Fruit fly (Drosophila melanogaster) whole organism, embryonic: ENCODE measurements around the gene pigs.
A peak's percentile ranks its signal among the peaks of the same experiment; 100 is the strongest.

ENCODE experiments used
- CG10366 ChIP-seq: fragments of 200-800 bp; sonication (Bioruptor generic); IDR thresholded peaks from 2 replicates; pipeline ENCODE4 v1.3.6; 2022; ENCODE audit warnings: missing biosample characterization, missing genetic modification characterization
- CG11456 ChIP-seq: fragments of 200-800 bp; sonication (Bioruptor generic); IDR thresholded peaks from 3 replicates; pipeline ENCODE4 v1.3.6; 2022; ENCODE audit warnings: missing biosample characterization, missing genetic modification characterization
- CG11723 ChIP-seq: fragments of 200-800 bp; sonication (Bioruptor generic); optimal IDR thresholded peaks from 2 replicates; lab custom pipeline; 2017; ENCODE audit warnings: missing biosample characterization, mild to moderate bottlenecking, missing genetic modification characterization
- CG12942 ChIP-seq: fragments of 200-800 bp; sonication (Bioruptor generic); optimal IDR thresholded peaks from 3 replicates; lab custom pipeline; 2016; ENCODE audit warnings: missing biosample characterization, missing genetic modification characterization
- CG14050 ChIP-seq: fragments of 200-800 bp; sonication (Bioruptor generic); IDR thresholded peaks from 3 replicates; pipeline ENCODE4 v1.3.6; 2022; ENCODE audit warnings: missing biosample characterization, missing genetic modification characterization
- CG17359 ChIP-seq: fragments of 200-800 bp; sonication (Bioruptor generic); optimal IDR thresholded peaks from 3 replicates; lab custom pipeline; 2018; ENCODE audit warnings: missing biosample characterization, mild to moderate bottlenecking, missing genetic modification characterization, moderate library complexity
- CG17361 ChIP-seq: fragments of 200-800 bp; sonication (Bioruptor generic); IDR thresholded peaks from 3 replicates; pipeline ENCODE4 v1.3.6; 2022; ENCODE audit warnings: missing biosample characterization, missing genetic modification characterization
- CG17802 ChIP-seq: fragments of 200-800 bp; sonication (Bioruptor generic); optimal IDR thresholded peaks from 2 replicates; lab custom pipeline; 2018; ENCODE audit warnings: missing biosample characterization, mild to moderate bottlenecking, missing genetic modification characterization, moderate library complexity
- CG18262 ChIP-seq: fragments of 200-800 bp; optimal IDR thresholded peaks from 3 replicates; lab custom pipeline; 2019; ENCODE audit warnings: missing biosample characterization, mild to moderate bottlenecking, missing genetic modification characterization, moderate library complexity
- CG18764 ChIP-seq: fragments of 200-800 bp; sonication (Bioruptor generic); optimal IDR thresholded peaks from 3 replicates; lab custom pipeline; 2016; ENCODE audit warnings: missing biosample characterization, missing genetic modification characterization
- CG2889 ChIP-seq: fragments of 200-800 bp; sonication (Bioruptor generic); IDR thresholded peaks from 3 replicates; pipeline ENCODE4 v1.3.6; 2022; ENCODE audit warnings: missing biosample characterization, missing genetic modification characterization
- CG31224 ChIP-seq: fragments of 200-800 bp; sonication (Bioruptor generic); IDR thresholded peaks from 2 replicates; pipeline ENCODE4 v1.3.6; 2022; ENCODE audit warnings: missing biosample characterization, missing genetic modification characterization
- CG31365 ChIP-seq: fragments of 200-800 bp; sonication (Bioruptor generic); optimal IDR thresholded peaks from 2 replicates; lab custom pipeline; 2018; ENCODE audit warnings: missing biosample characterization, mild to moderate bottlenecking, missing genetic modification characterization
- CG31441 ChIP-seq: fragments of 200-800 bp; sonication (Bioruptor generic); IDR thresholded peaks from 2 replicates; pipeline ENCODE4 v1.3.6; 2022; ENCODE audit warnings: missing biosample characterization, missing genetic modification characterization
- CG3163 ChIP-seq: fragments of 200-800 bp; sonication (Bioruptor generic); optimal IDR thresholded peaks from 3 replicates; lab custom pipeline; 2016; ENCODE audit warnings: missing biosample characterization, missing genetic modification characterization
- CG3281 ChIP-seq: fragments of 200-800 bp; sonication (Bioruptor generic); optimal IDR thresholded peaks from 3 replicates; lab custom pipeline; 2017; ENCODE audit warnings: missing biosample characterization, mild to moderate bottlenecking, missing genetic modification characterization
- CG34422 ChIP-seq: fragments of 200-800 bp; sonication (Bioruptor generic); IDR thresholded peaks from 3 replicates; pipeline ENCODE4 v1.3.6; 2022; ENCODE audit warnings: missing biosample characterization, missing genetic modification characterization
- CG3995 ChIP-seq: fragments of 200-800 bp; sonication (Bioruptor generic); optimal IDR thresholded peaks from 3 replicates; lab custom pipeline; 2016; ENCODE audit warnings: missing biosample characterization, missing genetic modification characterization
- CG6813 ChIP-seq: fragments of 200-800 bp; sonication (Bioruptor generic); optimal IDR thresholded peaks from 2 replicates; lab custom pipeline; 2017; ENCODE audit warnings: missing biosample characterization, missing genetic modification characterization, mild to moderate bottlenecking, moderate library complexity, missing genetic modification reagents
- CG7745 ChIP-seq: fragments of 200-800 bp; sonication (Bioruptor generic); optimal IDR thresholded peaks from 2 replicates; lab custom pipeline; 2018; ENCODE audit warnings: missing biosample characterization, mild to moderate bottlenecking, missing genetic modification characterization, moderate library complexity
- CG9932 ChIP-seq: fragments of 200-800 bp; sonication (Bioruptor generic); IDR thresholded peaks from 2 replicates; pipeline ENCODE4 v1.3.6; 2022; ENCODE audit warnings: missing biosample characterization, missing genetic modification characterization
- HLH4C ChIP-seq: fragments of 200-800 bp; sonication (Bioruptor generic); IDR thresholded peaks from 3 replicates; pipeline ENCODE4 v1.3.6; 2022; ENCODE audit warnings: missing biosample characterization, missing genetic modification characterization; ENCODE audit not compliant: partially characterized antibody
- HLH54F ChIP-seq: fragments of 200-800 bp; sonication (Bioruptor generic); optimal IDR thresholded peaks from 3 replicates; lab custom pipeline; 2016; ENCODE audit warnings: missing biosample characterization, missing genetic modification characterization
- HmgD ChIP-seq: fragments of 200-800 bp; sonication (Bioruptor generic); optimal IDR thresholded peaks from 3 replicates; lab custom pipeline; 2016; ENCODE audit warnings: missing biosample characterization, missing genetic modification characterization
- Hr51 ChIP-seq, 2 experiments: fragments of 200-800 bp; sonication (Bioruptor generic); optimal IDR thresholded peaks; 2 replicates in 1 of 2; 3 replicates in 1 of 2; lab custom pipeline; 2016 to 2018; ENCODE audit warnings: missing biosample characterization in 2 of 2, missing genetic modification characterization in 2 of 2, mild to moderate bottlenecking in 1 of 2, moderate library complexity in 1 of 2
- Hsf ChIP-seq: fragments of 200-800 bp; sonication (Bioruptor generic); optimal IDR thresholded peaks from 3 replicates; lab custom pipeline; 2016; ENCODE audit warnings: missing biosample characterization, missing genetic modification characterization
- Mad ChIP-seq: fragments of 200-800 bp; sonication (Bioruptor generic); optimal IDR thresholded peaks from 2 replicates; lab custom pipeline; 2016; ENCODE audit warnings: missing biosample characterization, missing genetic modification characterization
- Optix ChIP-seq: fragments of 200-800 bp; sonication (Bioruptor generic); IDR thresholded peaks from 3 replicates; pipeline ENCODE4 v1.3.6; 2022; ENCODE audit warnings: missing biosample characterization, missing genetic modification characterization
- Six4 ChIP-seq: fragments of 200-800 bp; sonication (Bioruptor generic); optimal IDR thresholded peaks from 2 replicates; lab custom pipeline; 2016; ENCODE audit warnings: missing biosample characterization, missing genetic modification characterization
- aop ChIP-seq: fragments of 200-800 bp; sonication (Bioruptor generic); IDR thresholded peaks from 2 replicates; pipeline ENCODE4 v1.3.6; 2022; ENCODE audit warnings: missing biosample characterization, missing genetic modification characterization
- ato ChIP-seq: fragments of 200-800 bp; sonication (Bioruptor generic); IDR thresholded peaks from 2 replicates; pipeline ENCODE4 v1.3.6; 2022; ENCODE audit warnings: missing biosample characterization, missing genetic modification characterization; ENCODE audit not compliant: partially characterized antibody
- bab2 ChIP-seq: fragments of 200-800 bp; sonication (Bioruptor generic); optimal IDR thresholded peaks from 2 replicates; lab custom pipeline; 2016; ENCODE audit warnings: missing biosample characterization, missing genetic modification characterization
- bbx ChIP-seq: fragments of 200-800 bp; sonication (Bioruptor generic); IDR thresholded peaks from 2 replicates; pipeline ENCODE4 v1.3.6; 2022; ENCODE audit warnings: missing biosample characterization, missing genetic modification characterization; ENCODE audit not compliant: partially characterized antibody
- crp ChIP-seq, 2 experiments: fragments of 200-800 bp; sonication (Bioruptor generic); optimal IDR thresholded peaks; 2 replicates in 1 of 2; 3 replicates in 1 of 2; lab custom pipeline; 2017; ENCODE audit warnings: missing biosample characterization in 2 of 2, missing genetic modification characterization in 2 of 2, mild to moderate bottlenecking in 1 of 2, moderate library complexity in 1 of 2
- disco-r ChIP-seq: fragments of 200-800 bp; sonication (Bioruptor generic); optimal IDR thresholded peaks from 2 replicates; lab custom pipeline; 2016; ENCODE audit warnings: missing biosample characterization, missing genetic modification characterization
- emc ChIP-seq: fragments of 200-800 bp; sonication (Bioruptor generic); optimal IDR thresholded peaks from 2 replicates; lab custom pipeline; 2016; ENCODE audit warnings: missing biosample characterization, missing genetic modification characterization
- en ChIP-seq: fragments of 200-800 bp; sonication (Bioruptor generic); optimal IDR thresholded peaks from 2 replicates; lab custom pipeline; 2016; ENCODE audit warnings: missing biosample characterization, missing genetic modification characterization
- fd64A ChIP-seq: fragments of 200-800 bp; sonication (Bioruptor generic); optimal IDR thresholded peaks from 3 replicates; lab custom pipeline; 2018; ENCODE audit warnings: missing biosample characterization, mild to moderate bottlenecking, missing genetic modification characterization
- gfzf ChIP-seq: fragments of 200-800 bp; sonication (Bioruptor generic); optimal IDR thresholded peaks from 2 replicates; lab custom pipeline; 2016; ENCODE audit warnings: missing biosample characterization, mild to moderate bottlenecking, missing genetic modification characterization, moderate library complexity
- jigr1 ChIP-seq: fragments of 200-800 bp; sonication (Bioruptor generic); IDR thresholded peaks from 3 replicates; pipeline ENCODE4 v1.3.6; 2022; ENCODE audit warnings: missing biosample characterization, missing genetic modification characterization
- lilli ChIP-seq: fragments of 200-800 bp; sonication (Bioruptor generic); optimal IDR thresholded peaks from 3 replicates; lab custom pipeline; 2016; ENCODE audit warnings: missing biosample characterization, missing genetic modification characterization
- otp ChIP-seq: fragments of 200-800 bp; sonication (Bioruptor generic); IDR thresholded peaks from 3 replicates; pipeline ENCODE4, ENCODE4 v1.3.6; 2022; ENCODE audit warnings: missing biosample characterization, missing genetic modification characterization
- pan ChIP-seq, 4 experiments: fragments of >200 bp in 3 of 4; fragments of 200-800 bp in 1 of 4; sonication (Bioruptor generic) in 1 of 4; optimal IDR thresholded peaks in 3 of 4; IDR thresholded peaks in 1 of 4; 2 replicates each; pipeline versions ENCODE4 v1.3.6 to Lab custom; 2017 to 2022; ENCODE audit warnings: missing biosample characterization in 2 of 4, missing genetic modification characterization in 2 of 4, mixed read lengths in 1 of 4
- psq ChIP-seq: fragments of 200-800 bp; sonication (Bioruptor generic); optimal IDR thresholded peaks from 2 replicates; lab custom pipeline; 2017; ENCODE audit warnings: missing biosample characterization, missing genetic modification characterization
- slbo ChIP-seq: fragments of 200-800 bp; sonication (Bioruptor generic); IDR thresholded peaks from 2 replicates; pipeline ENCODE4 v1.3.6; 2022; ENCODE audit warnings: missing biosample characterization, missing genetic modification characterization
- sna ChIP-seq: fragments of 200-800 bp; sonication (Bioruptor generic); IDR thresholded peaks from 2 replicates; pipeline ENCODE4 v1.3.6; 2022; ENCODE audit warnings: missing biosample characterization, missing genetic modification characterization; ENCODE audit not compliant: partially characterized antibody
- trem ChIP-seq: fragments of 200-800 bp; optimal IDR thresholded peaks from 3 replicates; lab custom pipeline; 2019; ENCODE audit warnings: missing biosample characterization, mild to moderate bottlenecking, missing genetic modification characterization, moderate library complexity
- wdn ChIP-seq: fragments of 200-800 bp; sonication (Bioruptor generic); IDR thresholded peaks from 2 replicates; pipeline ENCODE4 v1.3.6; 2022; ENCODE audit warnings: missing biosample characterization, missing genetic modification characterization

The pigs gene

DNA sequence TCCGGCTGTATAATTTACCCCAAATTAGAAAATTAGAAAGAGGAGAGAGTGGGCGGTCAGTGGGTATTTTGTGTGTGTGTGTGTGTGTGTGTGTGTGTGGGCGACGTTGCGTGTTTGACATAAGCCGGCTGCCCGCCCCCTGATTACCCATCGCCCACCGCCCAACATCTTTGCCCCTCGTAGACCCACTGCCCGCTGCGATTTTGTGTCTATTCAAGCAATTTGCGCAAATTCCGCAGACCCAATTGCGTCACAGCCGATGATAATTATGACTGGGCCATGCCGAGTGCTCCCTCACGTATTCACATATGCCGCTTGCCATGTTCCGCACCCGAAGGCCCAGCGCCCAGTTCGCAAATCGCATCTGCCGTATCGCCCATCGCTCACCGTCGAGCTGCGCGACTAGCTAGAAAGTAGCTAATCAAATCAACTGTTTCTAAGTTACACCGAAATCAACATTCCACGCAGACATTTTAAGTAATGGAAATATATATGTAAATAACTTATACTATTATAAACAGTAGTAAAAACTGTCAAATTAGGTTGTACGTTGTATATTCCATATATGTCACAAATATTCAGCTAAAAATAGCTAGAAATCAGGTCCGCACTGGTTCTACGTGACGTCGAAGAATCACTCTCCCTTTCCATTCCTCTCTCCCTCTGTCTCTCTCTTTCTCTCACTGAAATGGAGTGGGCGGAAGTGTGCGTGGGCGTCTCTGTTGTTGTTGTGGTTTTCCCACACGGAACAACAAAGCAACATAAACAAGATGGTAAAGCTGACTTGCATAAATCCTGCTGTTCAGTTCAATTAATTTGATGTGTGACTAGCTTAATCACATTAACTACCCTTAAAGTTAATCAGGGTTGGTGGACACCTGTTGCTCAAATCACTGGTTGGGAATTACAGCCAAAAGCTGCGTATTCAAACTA lies 57.0 kb downstream of the pigs start (continued):
- TF ChIP-seq gfzf (GFP tag; lab: Kevin White, UChicago) (no peak), CG18764 (no peak), Hsf (GFP tag; lab: Kevin White, UChicago) (no peak), CG3281 (GFP tag; lab: Kevin White, UChicago) (peak; percentile 54), otp (GFP tag; lab: Robert Waterston, UW) (no peak), bab2 (GFP tag; lab: Kevin White, UChicago) (no peak), CG34422 (no peak), Hr51 (GFP tag; optimal IDR thresholded peaks at IDR 0.05; lab: Kevin White, UChicago) (peak in 1 of 2 experiments; percentile 62), HmgD (no peak), CG3163 (no peak), HLH4C (GFP tag; lab: Robert Waterston, UW) (no peak), slbo (peak; percentile 54), CG3995 (GFP tag; lab: Kevin White, UChicago) (no peak), en (GFP tag; lab: Kevin White, UChicago) (no peak), ato (GFP tag; lab: Robert Waterston, UW) (no peak), fd64A (GFP tag; lab: Kevin White, UChicago) (no peak), aop (GFP tag; lab: Robert Waterston, UW) (no peak), Mad (GFP tag; lab: Kevin White, UChicago) (no peak), HLH54F (GFP tag; lab: Kevin White, UChicago) (no peak), CG2889 (GFP tag; lab: Robert Waterston, UW) (no peak), CG7745 (tag; lab: Kevin White, UChicago) (no peak), CG11456 (GFP tag; lab: Robert Waterston, UW) (no peak), CG31441 (GFP tag; lab: Robert Waterston, UW) (peak; percentile 57; the same call in 1 of the 2 replicates), sna (GFP tag; lab: Robert Waterston, UW) (no peak), lilli (GFP tag; lab: Kevin White, UChicago) (peak; percentile 45), jigr1 (no peak), CG10366 (0 out of 2 replicates have a peak, but pooled peaks have one; percentile 17), trem (tag; lab: Kevin White, UChicago) (peak; percentile 46), crp (GFP tag; optimal IDR thresholded peaks at IDR 0.05; lab: Kevin White, UChicago) (no peak), psq (GFP tag; lab: Kevin White, UChicago) (no peak), bbx (GFP tag; lab: Robert Waterston, UW) (no peak), disco-r (no peak), CG31365 (tag; lab: Kevin White, UChicago) (no peak), Optix (no peak), CG17802 (tag; lab: Kevin White, UChicago) (no peak), CG17359 (tag; lab: Kevin White, UChicago) (peak; percentile 27), CG11723 (GFP tag; lab: Kevin White, UChicago) (no peak), CG12942 (GFP tag; lab: Kevin White, UChicago) (no peak), emc (no peak), Six4 (GFP tag; lab: Kevin White, UChicago) (no peak), CG9932 (GFP tag; lab: Robert Waterston, UW) (peak; percentile 23; the same call in 1 of the 2 replicates), CG18262 (peak; percentile 61), wdn (GFP tag; lab: Robert Waterston, UW) (no peak), CG14050 (GFP tag; lab: Robert Waterston, UW) (no peak), CG17361 (no peak), pan (optimal IDR thresholded peaks at IDR 0.05; lab: Kevin White, UChicago) (no peak), pan (GFP tag; optimal IDR thresholded peaks at IDR 0.05 in 1 of 2, IDR thresholded peaks at IDR 0.05 in 1 of 2) (no peak), CG31224 (GFP tag; lab: Robert Waterston, UW) (no peak), CG6813 (no peak)
